Fruit fly (Drosophila melanogaster): Measurements from ENCODE around the gene east.

DNA sequence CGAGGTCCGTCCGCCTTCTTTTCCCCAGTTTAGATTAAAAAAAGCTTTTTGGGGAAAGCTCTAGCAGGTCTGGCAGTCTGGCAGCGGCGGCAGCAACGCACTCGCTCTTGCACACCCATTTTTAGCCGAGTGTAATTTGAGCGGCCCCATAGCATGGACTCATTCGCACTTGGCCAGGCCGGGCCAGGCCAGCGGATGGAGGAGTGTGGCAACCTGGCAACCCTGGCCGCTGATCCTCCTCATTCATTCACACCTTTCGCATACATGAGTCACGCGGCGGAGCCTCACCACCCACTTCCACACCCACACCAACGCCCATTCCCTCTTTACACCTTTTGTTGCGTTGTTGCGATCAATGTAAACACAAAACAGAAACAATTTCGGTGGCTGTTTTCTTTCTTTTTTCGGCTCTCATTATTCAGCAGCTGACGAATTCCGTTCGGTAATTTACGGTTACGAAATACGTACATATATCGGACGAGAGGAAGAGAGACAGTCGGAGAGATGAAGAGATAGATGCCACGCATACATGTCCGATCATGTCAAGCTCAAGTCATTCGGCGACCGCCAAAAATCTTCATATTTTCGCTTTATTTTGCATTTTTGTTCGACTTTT, 22.3 kb downstream of the east start:
- TF ChIP-seq fd96Ca (GFP tag; IDR thresholded peaks at IDR 0.05) (no peak), Pif1B (GFP tag; optimal IDR thresholded peaks at IDR 0.05) (no peak), CG8301 (tag; optimal IDR thresholded peaks at IDR 0.05) (no peak)
